Fruit fly (Drosophila melanogaster): Measurements from ENCODE around the gene CG11905.

CG11905 gene

dm6 chr3L:16886179-16886930 lies 49.0 kb downstream of the CG11905 start:
- TF ChIP-seq Sin3A (optimal IDR thresholded peaks at IDR 0.05) (no peak), ttk (optimal IDR thresholded peaks at IDR 0.05) (no peak), insv (optimal IDR thresholded peaks at IDR 0.05) (no peak), h (optimal IDR thresholded peaks at IDR 0.05) (no peak), Myc (optimal IDR thresholded peaks at IDR 0.05) (no peak), psq (optimal IDR thresholded peaks at IDR 0.05) (no peak)

dm6 chr3L:16885042-16885441 lies 50.3 kb downstream of the CG11905 start:
- no peak for TF ChIP-seq Myc (optimal IDR thresholded peaks at IDR 0.05)
- TF ChIP-seq Sin3A (optimal IDR thresholded peaks at IDR 0.05) = no peak
- no peak for TF ChIP-seq ttk (optimal IDR thresholded peaks at IDR 0.05)
- TF ChIP-seq insv (optimal IDR thresholded peaks at IDR 0.05) = no peak
- TF ChIP-seq psq (optimal IDR thresholded peaks at IDR 0.05) = no peak
- TF ChIP-seq h (optimal IDR thresholded peaks at IDR 0.05) = no peak

- TF ChIP-seq ttk (optimal IDR thresholded peaks at IDR 0.05) (no peak), Sin3A (optimal IDR thresholded peaks at IDR 0.05) (no peak), insv (optimal IDR thresholded peaks at IDR 0.05) (no peak), h (optimal IDR thresholded peaks at IDR 0.05) (no peak), psq (optimal IDR thresholded peaks at IDR 0.05) (no peak), Myc (optimal IDR thresholded peaks at IDR 0.05) (no peak)
These were observed 51.3 kb downstream of the CG11905 start for dm6 chr3L:16884037-16884436.

dm6 chr3L:16881097-16881496 lies 54.2 kb downstream of the CG11905 start:
- TF ChIP-seq insv (optimal IDR thresholded peaks at IDR 0.05) = no peak
- no peak for TF ChIP-seq h (optimal IDR thresholded peaks at IDR 0.05)
- TF ChIP-seq Sin3A (optimal IDR thresholded peaks at IDR 0.05) = no peak
- TF ChIP-seq psq (optimal IDR thresholded peaks at IDR 0.05) = no peak
- TF ChIP-seq Myc (optimal IDR thresholded peaks at IDR 0.05) = no peak
- no peak for TF ChIP-seq ttk (optimal IDR thresholded peaks at IDR 0.05)

dm6 chr3L:16878830-16879536 lies 56.4 kb downstream of the CG11905 start:
- TF ChIP-seq h (optimal IDR thresholded peaks at IDR 0.05) = no peak
- TF ChIP-seq Sin3A (optimal IDR thresholded peaks at IDR 0.05) = no peak
- no peak for TF ChIP-seq Myc (optimal IDR thresholded peaks at IDR 0.05)

All from Kc167 (cell line).